Fruit fly (Drosophila melanogaster): ENCODE data around the gene CG31815.

Gene CG31815

dm6 chr2L:16597798-16598737, 7.6 kb upstream of the CG31815 start:
- TF ChIP-seq dmrt99B (tag; optimal IDR thresholded peaks at IDR 0.05): peak; percentile 53
- no peak for TF ChIP-seq CG14667 (GFP tag; IDR thresholded peaks at IDR 0.05)
- no peak for TF ChIP-seq Taf1 (GFP tag; IDR thresholded peaks at IDR 0.05)
- TF ChIP-seq esg (GFP tag; conservative IDR thresholded peaks at IDR 0.05): peak; percentile 40; the same call in 1 of the 2 replicates
- TF ChIP-seq D (optimal IDR thresholded peaks at IDR 0.05): no peak
- peak; percentile 7 for TF ChIP-seq D (GFP tag; optimal IDR thresholded peaks at IDR 0.05)
- peak; percentile 47; the same call in 1 of the 2 replicates for TF ChIP-seq CG32772 (GFP tag; IDR thresholded peaks at IDR 0.05)
- peak; percentile 64 for TF ChIP-seq Xrp1 (GFP tag; IDR thresholded peaks at IDR 0.05)
- TF ChIP-seq cato (GFP tag; optimal IDR thresholded peaks at IDR 0.05; ENCODE audit: borderline replicate concordance): peak; percentile 16
- peak; percentile 57 for TF ChIP-seq zf30C (GFP tag; optimal IDR thresholded peaks at IDR 0.05)
- no peak for TF ChIP-seq Lim3 (GFP tag; IDR thresholded peaks at IDR 0.05)
- no peak for TF ChIP-seq cas (GFP tag; IDR thresholded peaks at IDR 0.05)
- TF ChIP-seq CG11723 (GFP tag; optimal IDR thresholded peaks at IDR 0.05): peak; percentile 41
- peak; percentile 47; the same call in 2 of the 3 replicates for TF ChIP-seq otp (GFP tag; IDR thresholded peaks at IDR 0.05)
- no peak for TF ChIP-seq CG8478 (optimal IDR thresholded peaks at IDR 0.05)
- peak; percentile 48 for TF ChIP-seq Ptx1 (GFP tag; IDR thresholded peaks at IDR 0.05)
- no peak for TF ChIP-seq Gug (GFP tag; IDR thresholded peaks at IDR 0.05)
- no peak for TF ChIP-seq CG11247 (GFP tag; IDR thresholded peaks at IDR 0.05)
- no peak; the same call in 1 of the 2 replicates for TF ChIP-seq ssp (GFP tag; IDR thresholded peaks at IDR 0.05)
- TF ChIP-seq CG13894 (tag; optimal IDR thresholded peaks at IDR 0.05): no peak
- no peak for TF ChIP-seq CG17612 (GFP tag; IDR thresholded peaks at IDR 0.05)
- TF ChIP-seq chm (GFP tag; IDR thresholded peaks at IDR 0.05): no peak; the same call in 1 of the 2 replicates
- no peak for TF ChIP-seq CG2889 (GFP tag; IDR thresholded peaks at IDR 0.05)
- peak; percentile 36 for TF ChIP-seq Mad (GFP tag; optimal IDR thresholded peaks at IDR 0.05)
- peak; percentile 72 for TF ChIP-seq Ssrp (tag; optimal IDR thresholded peaks at IDR 0.05)
- peak; percentile 23 for TF ChIP-seq Myb (GFP tag; optimal IDR thresholded peaks at IDR 0.05)
- no peak for TF ChIP-seq fd3F (GFP tag; optimal IDR thresholded peaks at IDR 0.05)
- no peak for TF ChIP-seq CG4360 (GFP tag; IDR thresholded peaks at IDR 0.05)
- no peak for TF ChIP-seq jigr1 (GFP tag; IDR thresholded peaks at IDR 0.05)
- TF ChIP-seq C15 (GFP tag; IDR thresholded peaks at IDR 0.05): no peak
- TF ChIP-seq Mrtf (GFP tag; IDR thresholded peaks at IDR 0.05): peak; percentile 64; the same call in 2 of the 3 replicates
- peak; percentile 25 for TF ChIP-seq CG30431 (GFP tag; optimal IDR thresholded peaks at IDR 0.05)
- TF ChIP-seq jing (GFP tag; optimal IDR thresholded peaks at IDR 0.05): peak; percentile 28
- peak; percentile 8 for TF ChIP-seq CG9437 (GFP tag; optimal IDR thresholded peaks at IDR 0.05)
- TF ChIP-seq rib (GFP tag; IDR thresholded peaks at IDR 0.05): no peak
- TF ChIP-seq CG3407 (GFP tag; optimal IDR thresholded peaks at IDR 0.05): peak; percentile 64
- no peak for TF ChIP-seq Med (GFP tag)
- TF ChIP-seq her (GFP tag; optimal IDR thresholded peaks at IDR 0.05): no peak
- TF ChIP-seq kay (GFP tag; optimal IDR thresholded peaks at IDR 0.05): no peak
- TF ChIP-seq CG10979 (tag; optimal IDR thresholded peaks at IDR 0.05): peak; percentile 74
- TF ChIP-seq unpg (GFP tag; optimal IDR thresholded peaks at IDR 0.05): peak; percentile 79
- TF ChIP-seq MTF-1 (GFP tag; optimal IDR thresholded peaks at IDR 0.05; ENCODE audit: borderline replicate concordance): no peak
- no peak for TF ChIP-seq pzg (GFP tag; optimal IDR thresholded peaks at IDR 0.05)
- TF ChIP-seq CG3838 (GFP tag; optimal IDR thresholded peaks at IDR 0.05): no peak
- peak; percentile 62 for TF ChIP-seq NfI (GFP tag; optimal IDR thresholded peaks at IDR 0.05)
- no peak for TF ChIP-seq en (GFP tag; optimal IDR thresholded peaks at IDR 0.05)
- peak; percentile 81 for TF ChIP-seq dmrt11E (tag; optimal IDR thresholded peaks at IDR 0.05)
- TF ChIP-seq lov (optimal IDR thresholded peaks at IDR 0.05): no peak
- TF ChIP-seq lov (GFP tag; IDR thresholded peaks at IDR 0.05): 0 out of 3 replicates have a peak, but pooled peaks have one; percentile 42
- peak; percentile 4 for TF ChIP-seq CG15696 (tag; optimal IDR thresholded peaks at IDR 0.05)
